Worm (Caenorhabditis elegans) whole organism, L4/young adult: ENCODE results near the gene ZK550.6.

Experiments used
- W03F9.2 ChIP-seq: fragments of 150-350 bp; optimal IDR thresholded peaks from 2 replicates; lab custom pipeline; 2014; ENCODE audit warnings: missing biosample characterization, missing genetic modification characterization
- dao-5 ChIP-seq: sonication (generic microtip); optimal IDR thresholded peaks from 2 replicates; lab custom pipeline; 2016; ENCODE audit warnings: missing genotype, missing genetic modification characterization, moderate library complexity, missing compliant biosample characterization
- him-1 ChIP-seq: sonication (generic microtip); optimal IDR thresholded peaks from 2 replicates; lab custom pipeline; 2016; ENCODE audit warnings: missing genotype, missing genetic modification reagents, missing genetic modification characterization, missing compliant biosample characterization

The ZK550.6 gene

DNA sequence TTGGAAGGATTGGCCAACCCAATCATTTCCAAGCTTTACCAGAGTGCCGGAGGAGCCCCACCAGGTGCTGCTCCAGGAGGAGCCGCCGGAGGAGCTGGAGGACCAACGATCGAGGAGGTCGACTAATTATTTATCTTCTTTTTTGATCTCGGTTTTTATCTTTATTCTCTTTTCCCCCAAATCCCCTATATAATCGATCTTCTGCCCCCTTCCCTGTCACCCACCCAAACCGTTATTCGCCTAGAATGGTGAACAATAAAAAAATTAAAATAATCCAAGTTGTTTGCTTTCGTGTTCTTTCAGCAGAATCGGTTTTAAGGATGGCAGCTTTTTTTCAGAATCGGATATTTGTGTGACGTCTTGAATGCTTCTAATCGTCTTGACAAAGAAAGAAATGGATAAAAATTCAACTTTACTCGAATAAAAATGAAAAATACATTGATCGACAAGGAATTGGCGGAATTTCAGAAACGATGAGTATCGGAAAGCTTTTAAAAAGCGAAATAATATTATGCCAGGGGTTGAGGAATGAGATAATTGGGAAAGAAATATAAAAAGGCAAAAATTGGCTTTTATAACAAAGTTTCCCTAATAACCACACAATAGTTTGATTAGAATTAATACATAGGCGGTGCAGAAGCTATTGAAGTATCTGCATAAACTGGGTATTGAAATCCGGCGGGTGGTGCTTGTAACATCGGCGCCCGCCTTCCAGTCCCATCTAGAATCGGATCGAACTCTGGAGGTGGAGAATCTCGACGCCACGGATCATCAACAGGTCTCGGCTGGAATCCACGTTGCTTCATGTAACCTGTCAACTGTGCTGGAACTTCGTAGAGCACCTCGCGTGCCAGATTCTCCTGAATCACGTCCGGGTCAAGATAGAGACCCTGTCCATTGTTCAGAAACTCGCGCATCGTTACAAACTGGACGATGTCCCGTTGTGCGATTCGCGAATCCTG is 19.1 kb upstream of the ZK550.6 start:
- no peak for TF ChIP-seq dao-5
- TF ChIP-seq him-1: peak; percentile 58
- peak; percentile 91 for TF ChIP-seq W03F9.2 (tag; lab: Kevin White, UChicago)

DNA sequence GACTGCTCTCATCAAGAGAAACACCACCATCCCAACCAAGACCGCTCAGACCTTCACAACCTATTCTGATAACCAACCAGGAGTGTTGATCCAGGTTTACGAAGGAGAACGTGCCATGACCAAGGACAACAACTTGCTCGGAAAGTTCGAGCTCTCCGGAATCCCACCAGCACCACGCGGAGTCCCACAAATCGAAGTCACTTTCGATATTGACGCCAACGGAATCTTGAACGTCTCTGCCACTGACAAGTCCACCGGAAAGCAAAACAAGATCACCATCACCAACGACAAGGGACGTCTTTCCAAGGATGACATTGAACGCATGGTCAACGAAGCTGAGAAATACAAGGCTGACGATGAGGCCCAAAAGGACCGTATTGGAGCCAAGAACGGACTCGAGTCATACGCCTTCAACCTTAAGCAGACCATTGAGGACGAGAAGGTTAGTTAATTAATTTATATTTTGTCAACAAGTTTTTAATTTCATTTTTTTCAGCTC is 18.2 kb upstream of the ZK550.6 start:
- TF ChIP-seq W03F9.2 (tag; lab: Kevin White, UChicago): no peak
- TF ChIP-seq dao-5: no peak
- TF ChIP-seq him-1: no peak

DNA sequence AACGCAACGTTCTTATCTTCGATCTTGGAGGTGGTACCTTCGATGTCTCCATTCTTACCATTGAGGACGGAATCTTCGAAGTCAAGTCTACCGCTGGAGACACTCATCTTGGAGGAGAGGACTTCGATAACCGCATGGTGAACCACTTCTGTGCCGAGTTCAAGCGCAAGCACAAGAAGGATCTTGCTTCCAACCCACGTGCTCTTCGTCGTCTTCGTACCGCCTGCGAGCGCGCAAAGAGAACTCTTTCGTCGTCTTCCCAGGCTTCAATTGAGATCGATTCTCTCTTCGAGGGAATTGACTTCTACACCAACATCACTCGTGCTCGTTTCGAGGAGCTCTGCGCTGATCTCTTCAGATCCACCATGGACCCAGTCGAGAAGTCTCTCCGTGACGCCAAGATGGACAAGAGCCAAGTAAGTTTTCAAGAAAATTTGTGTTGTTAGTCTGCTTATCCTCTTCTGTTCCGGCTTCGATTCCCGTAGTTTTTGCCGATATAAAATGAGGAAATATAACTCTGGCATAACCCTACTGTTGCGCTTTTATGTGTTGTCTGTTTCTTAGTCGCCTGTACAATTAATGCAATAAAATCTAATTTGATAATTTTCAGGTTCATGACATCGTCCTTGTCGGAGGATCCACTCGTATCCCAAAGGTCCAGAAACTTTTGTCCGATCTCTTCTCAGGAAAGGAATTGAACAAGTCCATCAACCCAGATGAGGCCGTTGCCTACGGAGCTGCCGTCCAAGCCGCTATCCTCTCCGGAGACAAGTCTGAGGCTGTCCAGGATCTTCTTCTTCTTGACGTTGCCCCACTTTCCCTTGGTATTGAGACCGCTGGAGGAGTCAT is 17.5 kb upstream of the ZK550.6 start:
- no peak for TF ChIP-seq dao-5
- TF ChIP-seq W03F9.2 (tag; lab: Kevin White, UChicago): no peak
- TF ChIP-seq him-1: no peak

DNA sequence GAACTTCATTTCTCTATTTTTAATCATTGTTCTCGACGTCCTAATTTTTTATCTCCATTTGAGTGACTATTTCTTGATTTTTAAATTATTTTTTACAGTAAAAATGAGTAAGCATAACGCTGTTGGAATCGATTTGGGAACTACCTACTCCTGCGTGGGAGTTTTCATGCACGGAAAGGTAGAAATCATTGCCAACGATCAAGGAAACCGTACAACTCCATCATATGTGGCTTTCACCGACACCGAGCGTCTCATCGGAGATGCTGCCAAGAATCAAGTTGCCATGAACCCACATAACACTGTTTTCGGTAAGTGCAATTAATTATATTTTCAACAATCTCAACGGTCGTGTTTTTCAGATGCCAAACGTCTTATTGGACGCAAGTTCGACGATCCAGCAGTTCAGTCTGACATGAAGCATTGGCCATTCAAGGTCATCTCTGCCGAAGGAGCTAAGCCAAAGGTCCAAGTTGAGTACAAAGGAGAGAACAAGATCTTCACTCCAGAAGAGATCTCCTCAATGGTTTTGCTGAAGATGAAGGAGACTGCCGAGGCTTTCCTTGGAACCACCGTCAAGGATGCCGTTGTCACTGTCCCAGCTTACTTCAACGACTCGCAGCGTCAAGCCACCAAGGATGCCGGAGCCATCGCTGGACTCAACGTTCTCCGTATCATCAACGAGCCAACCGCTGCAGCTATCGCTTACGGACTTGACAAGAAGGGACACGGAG is 16.7 kb upstream of the ZK550.6 start, which contains the start of gene hsp-1:
TSS of gene hsp-1 (plus strand) at position 99 of the 731 bp plus-strand sequence.
- TF ChIP-seq him-1 (no peak), W03F9.2 (tag; lab: Kevin White, UChicago) (no peak), dao-5 (no peak)

DNA sequence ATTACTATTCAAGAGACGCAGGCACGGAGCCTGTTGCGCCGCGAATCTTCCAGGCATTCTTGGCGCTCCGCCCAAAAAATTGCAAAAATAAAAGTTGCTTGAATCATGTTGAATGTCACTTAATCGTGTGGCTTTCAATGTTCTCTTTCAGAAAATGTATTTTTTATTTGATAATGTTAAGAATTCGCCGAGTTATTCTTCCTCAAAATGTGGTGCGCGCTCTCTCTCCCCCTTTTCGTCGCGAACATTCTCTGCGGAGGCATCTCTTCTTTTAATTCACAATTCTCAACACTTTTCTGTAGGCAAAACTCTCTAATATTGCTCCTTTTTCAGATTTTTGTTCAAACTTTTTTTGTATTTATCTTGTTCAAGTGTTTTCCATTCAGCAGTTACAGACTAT is 16.1 kb upstream of the ZK550.6 start:
- peak; percentile 93 for TF ChIP-seq W03F9.2 (tag; lab: Kevin White, UChicago)
- peak; percentile 98 for TF ChIP-seq him-1
- peak; percentile 8 for TF ChIP-seq dao-5

DNA sequence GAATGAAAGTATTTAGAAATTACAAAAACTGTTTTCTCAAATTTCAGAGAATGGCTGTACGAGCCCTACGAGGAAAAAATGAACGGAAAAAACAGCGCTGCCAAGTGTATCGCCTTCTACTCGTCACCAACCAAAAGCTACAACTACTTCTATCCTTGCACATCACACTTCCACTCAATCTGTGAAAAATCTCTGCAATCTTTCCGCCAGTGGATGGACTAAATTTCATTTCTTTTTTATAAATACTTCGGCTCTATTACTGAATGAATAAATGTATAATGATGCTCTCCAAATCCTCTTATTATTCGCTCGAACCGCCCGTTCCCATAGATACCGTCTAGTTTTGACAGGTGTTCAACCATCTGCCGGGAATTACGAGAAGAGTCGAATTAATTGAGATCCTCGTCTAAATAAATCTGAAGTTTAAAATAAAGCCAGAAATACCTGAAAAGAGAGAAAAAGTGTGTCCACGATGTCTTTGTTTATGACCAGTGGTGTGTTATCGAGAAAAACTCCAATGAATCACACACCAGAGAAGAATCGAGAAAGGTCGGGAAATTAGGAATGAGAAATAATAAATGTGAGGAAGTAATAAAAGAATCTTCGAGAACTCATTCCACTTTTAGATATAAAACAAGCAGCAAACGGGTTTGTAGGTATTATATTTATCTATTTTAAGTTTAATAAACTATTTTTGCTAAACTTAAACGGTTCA is 15.3 kb upstream of the ZK550.6 start:
- TF ChIP-seq dao-5: no peak
- no peak for TF ChIP-seq W03F9.2 (tag; lab: Kevin White, UChicago)
- TF ChIP-seq him-1: no peak

DNA sequence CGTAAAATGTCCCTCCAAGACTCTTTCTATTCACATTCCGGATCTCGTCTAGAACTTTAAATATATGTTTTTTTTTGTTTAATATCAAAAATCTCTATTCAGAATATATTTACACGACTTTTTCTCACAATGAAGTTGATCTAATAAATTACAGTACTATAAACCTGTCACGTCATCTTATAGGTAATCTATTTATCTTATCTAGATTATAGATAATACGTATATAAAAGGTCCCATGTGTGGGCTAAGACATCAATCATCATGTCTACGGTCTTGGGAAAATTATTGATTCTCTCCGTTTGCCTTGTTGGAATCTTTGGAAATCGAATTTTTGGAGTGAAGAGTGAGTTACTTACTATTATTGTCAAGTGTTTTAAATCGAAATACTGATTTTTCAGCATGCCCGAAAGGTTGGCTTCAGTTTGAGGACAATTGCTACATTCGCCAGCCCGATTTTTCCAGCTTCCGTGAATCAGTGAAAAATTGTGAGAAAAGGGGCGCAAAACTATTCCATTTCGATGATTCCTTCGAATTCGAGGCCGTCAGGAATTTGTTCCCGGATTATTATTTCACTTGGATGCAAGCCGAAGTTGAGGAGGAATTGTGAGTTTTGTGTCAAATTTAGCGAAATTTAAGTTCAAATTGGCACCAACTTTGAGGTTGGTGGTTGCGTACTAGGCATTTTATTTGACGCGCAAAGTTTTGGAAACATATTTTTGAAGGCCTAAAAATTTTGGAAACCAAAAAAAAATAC is 14.6 kb upstream of the ZK550.6 start, which contains the start of gene clec-196:
TSS of gene clec-196 (plus strand) at position 252 of the 754 bp plus-strand sequence.
- TF ChIP-seq W03F9.2 (tag; lab: Kevin White, UChicago): no peak
- TF ChIP-seq him-1: no peak
- TF ChIP-seq dao-5: no peak

DNA sequence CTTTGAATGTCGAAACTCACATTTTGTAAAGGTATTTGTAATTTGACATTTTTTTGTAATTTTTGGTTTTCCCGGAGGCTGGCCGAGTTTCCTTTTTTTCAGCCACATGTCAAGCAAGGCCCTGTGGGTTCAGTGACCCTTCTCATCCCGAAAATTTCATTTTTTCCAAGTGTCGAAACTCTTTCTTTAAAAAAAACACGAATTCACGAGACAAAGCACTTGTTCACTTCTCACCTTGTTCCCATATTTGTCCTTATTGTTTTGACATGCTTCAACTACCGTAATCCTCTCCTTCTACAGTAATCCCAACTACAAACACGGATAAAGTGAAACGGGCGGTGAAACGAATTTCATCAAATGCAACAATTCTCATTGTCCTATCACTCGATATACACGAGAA is 13.0 kb upstream of the ZK550.6 start, which contains the start of gene lhfp-4:
TSS of gene lhfp-4 (plus strand) at position 301 of the 400 bp plus-strand sequence.
- no peak for TF ChIP-seq him-1
- no peak for TF ChIP-seq dao-5
- no peak for TF ChIP-seq W03F9.2 (tag; lab: Kevin White, UChicago)

DNA sequence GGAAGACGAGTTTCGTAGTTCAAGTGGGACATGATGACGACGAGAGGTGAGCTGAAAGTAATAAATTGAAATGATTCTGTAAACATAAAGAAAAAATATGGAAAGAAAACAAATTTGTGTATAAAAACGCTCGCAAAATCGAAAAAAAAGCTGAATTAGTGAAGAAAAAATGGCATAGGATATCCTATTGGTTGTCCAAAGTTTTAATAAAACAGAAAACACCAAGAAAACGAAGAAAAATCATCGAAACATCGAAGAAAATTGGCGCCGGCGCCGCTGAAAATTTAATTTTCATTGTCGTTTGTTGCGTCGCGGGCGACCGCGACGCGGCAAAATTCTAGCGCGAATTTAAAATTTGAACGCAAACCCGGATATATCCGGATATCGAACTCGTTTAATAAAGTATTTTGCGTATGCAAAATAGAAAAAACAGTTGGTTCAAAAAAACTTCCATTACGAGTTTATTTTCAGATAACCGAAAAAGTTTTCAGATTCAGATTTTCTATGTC is 11.4 kb upstream of the ZK550.6 start, which contains the start of gene gln-5:
TSS of gene gln-5 (minus strand) at position 51 of the 509 bp plus-strand sequence.
- no peak for TF ChIP-seq dao-5
- TF ChIP-seq him-1: no peak
- no peak for TF ChIP-seq W03F9.2 (tag; lab: Kevin White, UChicago)

DNA sequence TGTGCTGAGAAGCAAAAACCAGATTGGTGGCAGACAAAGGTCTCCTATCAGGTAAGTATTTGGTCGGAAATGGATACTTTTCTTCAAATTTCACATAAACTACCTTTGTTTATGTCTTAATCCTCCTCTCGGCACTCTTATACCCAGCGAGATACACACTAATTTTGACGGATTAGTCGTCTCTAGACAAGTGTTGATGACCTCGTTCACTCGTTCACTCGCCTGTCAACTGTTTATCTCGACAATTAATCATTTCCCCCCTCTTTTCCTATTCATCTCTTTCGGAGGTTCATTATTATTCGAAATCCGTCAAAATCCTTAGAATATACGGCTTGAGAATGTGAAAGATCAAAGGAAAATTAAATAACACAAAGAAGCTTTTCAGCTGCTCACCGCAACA is 7.4 kb upstream of the ZK550.6 start:
- no peak for TF ChIP-seq him-1

DNA sequence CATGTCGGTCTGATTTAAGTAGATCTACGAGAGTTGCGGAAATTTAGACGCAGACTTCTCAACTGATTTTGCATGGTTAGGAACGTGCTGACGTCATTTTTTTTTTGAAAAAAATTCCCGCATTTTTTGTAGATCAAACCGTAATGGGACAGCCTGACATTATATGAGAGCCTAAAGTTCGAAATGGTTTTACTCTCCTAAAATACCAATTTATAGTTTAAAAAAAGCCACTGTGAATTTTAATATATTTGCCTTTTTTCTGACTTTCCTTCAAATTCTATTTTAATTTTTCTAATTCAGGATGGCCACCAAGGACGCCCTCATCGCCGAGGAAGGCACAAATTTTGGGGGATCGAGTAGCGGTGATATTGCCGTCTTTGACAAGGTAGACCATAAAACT is 6.8 kb upstream of the ZK550.6 start, which contains the start of gene atgp-1:
TSS of gene atgp-1 (plus strand) at position 301 of the 400 bp plus-strand sequence.
- TF ChIP-seq W03F9.2 (tag; lab: Kevin White, UChicago) (no peak), dao-5 (no peak), him-1 (no peak)

DNA sequence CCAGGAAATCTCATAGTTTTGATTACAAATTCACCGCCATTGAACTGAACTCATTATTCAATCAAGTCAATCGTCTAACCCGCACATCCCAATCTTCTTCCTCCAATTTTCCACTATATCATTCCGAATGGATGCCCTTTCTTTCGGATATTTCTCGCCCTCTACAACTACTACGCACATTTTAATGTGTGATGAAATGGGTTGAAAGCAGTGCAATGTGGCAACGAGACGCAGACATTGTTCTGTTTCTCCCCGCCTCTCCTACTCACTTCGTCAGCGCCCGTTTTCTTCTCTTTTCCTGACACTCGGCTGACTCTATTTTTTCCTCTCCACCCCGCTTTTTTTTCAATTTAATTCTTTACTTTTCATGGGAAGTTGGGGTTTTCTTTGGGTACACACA is 6.3 kb upstream of the ZK550.6 start:
- TF ChIP-seq W03F9.2 (tag; lab: Kevin White, UChicago): peak; percentile 12
- no peak for TF ChIP-seq him-1
